Worm (Caenorhabditis elegans) whole organism, young adult: Measurements from ENCODE around the gene Y116A8B.1.

Experiments used
- K12H6.12 ChIP-seq: fragments of 200-800 bp; sonication (Bioruptor generic); optimal IDR thresholded peaks from 2 replicates; lab custom pipeline; 2018; ENCODE audit warnings: mild to moderate bottlenecking, missing genetic modification characterization, missing compliant biosample characterization
- T26A5.8 ChIP-seq: sonication (generic microtip); optimal IDR thresholded peaks from 2 replicates; lab custom pipeline; 2016; ENCODE audit warnings: missing genetic modification characterization, missing compliant biosample characterization
- efl-1 ChIP-seq: fragments of 150-350 bp; optimal IDR thresholded peaks from 2 replicates; lab custom pipeline; 2014; ENCODE audit warnings: missing biosample characterization, missing genetic modification reagents, missing genetic modification characterization
- sptf-2 ChIP-seq: fragments of 200-800 bp; sonication (Bioruptor generic); optimal IDR thresholded peaks from 2 replicates; lab custom pipeline; 2018; ENCODE audit warnings: mild to moderate bottlenecking, missing genetic modification characterization, missing compliant biosample characterization
- tbx-9 ChIP-seq: sonication (generic microtip); optimal IDR thresholded peaks from 2 replicates; lab custom pipeline; 2016; ENCODE audit warnings: borderline replicate concordance, missing genetic modification characterization, inconsistent platforms, missing compliant biosample characterization

Gene Y116A8B.1

ce11 chrIV:17265716-17266115 is 49.6 kb downstream of the Y116A8B.1 start:
- TF ChIP-seq K12H6.12 (tag; lab: Kevin White, UChicago) (no peak), tbx-9 (tag; lab: Kevin White, UChicago) (no peak), efl-1 (GFP tag; lab: Kevin White, UChicago) (no peak), T26A5.8 (tag; lab: Kevin White, UChicago) (no peak), sptf-2 (GFP tag; lab: Kevin White, UChicago) (no peak)
- TF ChIP-seq, all 124 proteins: peak for 0
